Fruit fly (Drosophila melanogaster): ENCODE measurements around the gene hog.

DNA sequence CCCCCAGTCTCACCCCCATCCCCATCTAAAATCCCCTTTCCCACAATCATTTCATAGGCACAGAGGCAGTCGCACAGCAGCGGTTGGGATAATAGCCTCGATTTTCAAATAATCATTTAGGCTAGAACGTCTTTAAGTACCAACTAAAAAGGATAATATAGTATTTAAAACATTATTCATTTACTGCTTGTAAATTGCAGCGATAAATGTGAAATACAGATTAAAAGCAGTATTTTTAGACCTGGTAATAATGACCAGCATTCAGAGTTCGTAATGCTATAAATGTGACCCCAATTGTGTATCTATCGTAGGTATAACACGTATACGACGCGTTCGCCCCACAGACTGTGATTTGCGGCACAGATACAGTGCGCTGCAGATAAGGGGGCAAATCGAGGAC, 8.8 kb upstream of the hog start:
- TF ChIP-seq CTCF (optimal IDR thresholded peaks at IDR 0.05) (no peak), CG8478 (optimal IDR thresholded peaks at IDR 0.05) (no peak)

Measured in S2 (cell line).